Worm (Caenorhabditis elegans) whole organism, L1 larva: ENCODE data around the gene tre-5.

ENCODE experiments used
- C04F5.9 ChIP-seq: sonication (generic microtip); optimal IDR thresholded peaks from 2 replicates; lab custom pipeline; 2016; ENCODE audit warnings: missing genetic modification characterization, missing compliant biosample characterization
- C16A3.4 ChIP-seq: fragments of 150-350 bp; optimal IDR thresholded peaks from 2 replicates; lab custom pipeline; 2014; ENCODE audit warnings: missing biosample characterization, missing genetic modification characterization
- C34B4.2 ChIP-seq: sonication (generic microtip); optimal IDR thresholded peaks from 2 replicates; lab custom pipeline; 2017; ENCODE audit warnings: mild to moderate bottlenecking, missing genetic modification characterization, missing compliant biosample characterization
- aha-1 ChIP-seq: fragments of 150-350 bp; optimal IDR thresholded peaks from 2 replicates; lab custom pipeline; 2014; ENCODE audit warnings: missing biosample characterization, missing genetic modification characterization
- alr-1 ChIP-seq: fragments of 200-800 bp; sonication (Bioruptor generic); optimal IDR thresholded peaks from 2 replicates; lab custom pipeline; 2018; ENCODE audit warnings: borderline replicate concordance, mild to moderate bottlenecking, missing genetic modification characterization, missing compliant biosample characterization
- ama-1 ChIP-seq: fragments of 150-350 bp; optimal IDR thresholded peaks from 2 replicates; lab custom pipeline; 2014
- blmp-1 ChIP-seq: fragments of 150-350 bp; optimal IDR thresholded peaks from 2 replicates; lab custom pipeline; 2014; ENCODE audit warnings: missing biosample characterization, missing genetic modification characterization
- ceh-63 ChIP-seq: fragments of 200-800 bp; sonication (Bioruptor generic); optimal IDR thresholded peaks from 2 replicates; lab custom pipeline; 2018; ENCODE audit warnings: mild to moderate bottlenecking, missing genetic modification characterization, missing compliant biosample characterization
- ceh-82 ChIP-seq, 3 experiments: fragments of 150-350 bp in 1 of 3; sonication (generic microtip) in 2 of 3; optimal IDR thresholded peaks; 2 replicates each; lab custom pipeline; 2014 to 2017; ENCODE audit warnings: missing biosample characterization in 3 of 3, missing genetic modification characterization in 3 of 3
- efl-3 ChIP-seq: fragments of 200-800 bp; sonication (Bioruptor generic); optimal IDR thresholded peaks from 2 replicates; lab custom pipeline; 2018; ENCODE audit warnings: mild to moderate bottlenecking, missing genetic modification characterization, missing compliant biosample characterization
- elt-2 ChIP-seq: sonication (generic microtip); optimal IDR thresholded peaks from 2 replicates; lab custom pipeline; 2016; ENCODE audit warnings: missing genetic modification characterization, mild to moderate bottlenecking, inconsistent platforms, missing compliant biosample characterization, missing genetic modification reagents
- elt-3 ChIP-seq, 6 experiments: fragments of 150-350 bp in 1 of 6; sonication (generic microtip); optimal IDR thresholded peaks; 2 replicates each; lab custom pipeline; 2017 to 2018; ENCODE audit warnings: missing biosample characterization in 6 of 6, missing genetic modification characterization in 6 of 6, inconsistent platforms in 1 of 6
- ets-5 ChIP-seq: fragments of 200-800 bp; sonication (Bioruptor generic); IDR thresholded peaks from 2 replicates; pipeline ENCODE4 v1.3.6; 2022; ENCODE audit warnings: missing genetic modification characterization, missing compliant biosample characterization
- fkh-4 ChIP-seq: sonication (generic microtip); optimal IDR thresholded peaks from 2 replicates; lab custom pipeline; 2016; ENCODE audit warnings: missing compliant biosample characterization, missing genetic modification characterization, borderline replicate concordance
- fkh-8 ChIP-seq: sonication (generic microtip); optimal IDR thresholded peaks from 2 replicates; lab custom pipeline; 2016; ENCODE audit warnings: mild to moderate bottlenecking, missing genetic modification characterization, missing compliant biosample characterization
- grh-1 ChIP-seq: fragments of 200-800 bp; sonication (Bioruptor generic); IDR thresholded peaks from 2 replicates; pipeline ENCODE4 v1.3.6; 2022; ENCODE audit warnings: missing genetic modification reagents, missing genetic modification characterization, missing compliant biosample characterization
- hlh-4 ChIP-seq: sonication (generic microtip); optimal IDR thresholded peaks from 2 replicates; lab custom pipeline; 2016; ENCODE audit warnings: mild to moderate bottlenecking, missing genetic modification characterization, missing compliant biosample characterization
- hpl-2 ChIP-seq: fragments of 150-350 bp; optimal IDR thresholded peaks from 2 replicates; lab custom pipeline; 2014; ENCODE audit warnings: missing biosample characterization, missing genetic modification reagents, missing genetic modification characterization
- irx-1 ChIP-seq: sonication (generic microtip); optimal IDR thresholded peaks from 2 replicates; lab custom pipeline; 2016; ENCODE audit warnings: missing genetic modification characterization, missing compliant biosample characterization
- lin-13 ChIP-seq: fragments of 150-350 bp; optimal IDR thresholded peaks from 2 replicates; lab custom pipeline; 2014; ENCODE audit warnings: missing biosample characterization, missing genetic modification reagents, missing genetic modification characterization
- lin-35 ChIP-seq, 2 experiments: fragments of 150-350 bp; optimal IDR thresholded peaks; 2 replicates each; lab custom pipeline; 2014; ENCODE audit warnings: missing biosample characterization in 2 of 2, missing genetic modification characterization in 2 of 2, missing genetic modification reagents in 2 of 2
- lsy-2 ChIP-seq, 2 experiments: fragments of 150-350 bp; optimal IDR thresholded peaks; 2 replicates each; lab custom pipeline; 2014; ENCODE audit warnings: missing biosample characterization in 2 of 2, missing genetic modification characterization in 2 of 2
- mdl-1 ChIP-seq, 2 experiments: fragments of 150-350 bp; optimal IDR thresholded peaks; 2 replicates each; lab custom pipeline; 2014 to 2017; ENCODE audit warnings: missing biosample characterization in 2 of 2, missing genetic modification characterization in 2 of 2, inconsistent platforms in 1 of 2
- mef-2 ChIP-seq: fragments of 150-350 bp; optimal IDR thresholded peaks from 2 replicates; lab custom pipeline; 2014; ENCODE audit warnings: missing biosample characterization, missing genetic modification characterization
- nhr-237 ChIP-seq: fragments of 150-350 bp; optimal IDR thresholded peaks from 2 replicates; lab custom pipeline; 2014; ENCODE audit warnings: missing biosample characterization, missing genetic modification characterization
- nhr-47 ChIP-seq: sonication (generic microtip); optimal IDR thresholded peaks from 2 replicates; lab custom pipeline; 2016; ENCODE audit warnings: mild to moderate bottlenecking, missing genetic modification characterization, moderate library complexity, missing compliant biosample characterization
- nhr-77 ChIP-seq: fragments of 150-350 bp; optimal IDR thresholded peaks from 2 replicates; lab custom pipeline; 2014; ENCODE audit warnings: missing biosample characterization, missing genetic modification characterization
- nhr-85 ChIP-seq: sonication (generic microtip); peaks from one replicate; lab custom pipeline; 2016; ENCODE audit warnings: missing genetic modification characterization, inconsistent platforms, missing compliant biosample characterization
- pax-3 ChIP-seq: fragments of 200-800 bp; sonication (Bioruptor generic); optimal IDR thresholded peaks from 2 replicates; lab custom pipeline; 2018; ENCODE audit warnings: mild to moderate bottlenecking, missing genetic modification characterization, moderate library complexity, missing compliant biosample characterization
- pqm-1 ChIP-seq: sonication (generic microtip); optimal IDR thresholded peaks from 3 replicates; lab custom pipeline; 2017; ENCODE audit warnings: missing biosample characterization, missing genetic modification characterization
- rnt-1 ChIP-seq: sonication (generic microtip); optimal IDR thresholded peaks from 2 replicates; lab custom pipeline; 2016; ENCODE audit warnings: mild to moderate bottlenecking, missing genetic modification characterization, moderate library complexity, missing compliant biosample characterization
- skn-1 ChIP-seq: fragments of 150-350 bp; optimal IDR thresholded peaks from 2 replicates; lab custom pipeline; 2014; ENCODE audit warnings: missing biosample characterization, missing genetic modification characterization
- snu-23 ChIP-seq: sonication (generic microtip); optimal IDR thresholded peaks from 2 replicates; lab custom pipeline; 2016; ENCODE audit warnings: missing genetic modification characterization, missing compliant biosample characterization
- tbx-2 ChIP-seq: sonication (generic microtip); optimal IDR thresholded peaks from 2 replicates; lab custom pipeline; 2016; ENCODE audit warnings: missing genetic modification characterization, missing compliant biosample characterization
- unc-30 ChIP-seq: sonication (generic microtip); optimal IDR thresholded peaks from 2 replicates; lab custom pipeline; 2017; ENCODE audit warnings: missing biosample characterization, missing genetic modification characterization
- zag-1 ChIP-seq: fragments of 150-350 bp; optimal IDR thresholded peaks from 2 replicates; lab custom pipeline; 2014; ENCODE audit warnings: missing biosample characterization, missing genetic modification characterization
- ztf-4 ChIP-seq: fragments of 150-350 bp; optimal IDR thresholded peaks from 2 replicates; lab custom pipeline; 2014; ENCODE audit warnings: missing biosample characterization, missing genetic modification characterization

The tre-5 gene

ce11 chrII:18787-19186 is 36.3 kb downstream of the tre-5 start (continued):
- TF ChIP-seq C34B4.2 (tag; lab: Kevin White, UChicago): no peak
- TF ChIP-seq elt-3 (tag; optimal IDR thresholded peaks at IDR 0.05; lab: Kevin White, UChicago): peak in 2 of 6 experiments; percentile 43 to 45

- TF ChIP-seq nhr-47 (tag; lab: Kevin White, UChicago) (no peak), zag-1 (tag; lab: Kevin White, UChicago) (no peak), blmp-1 (tag; lab: Kevin White, UChicago) (no peak), alr-1 (tag; lab: Kevin White, UChicago) (no peak), ama-1 (no peak), ceh-82 (tag; optimal IDR thresholded peaks at IDR 0.05; lab: Kevin White, UChicago) (no peak), elt-2 (no peak), hlh-4 (tag; lab: Kevin White, UChicago) (no peak), C04F5.9 (tag; lab: Kevin White, UChicago) (no peak), fkh-4 (tag; lab: Kevin White, UChicago) (no peak), unc-30 (tag; lab: Kevin White, UChicago) (no peak)
- TF ChIP-seq, all 84 proteins: peak for 0
These were observed 42.4 kb downstream of the tre-5 start, which contains the start of gene best-3 for ce11 chrII:12685-13084. best-3 (plus strand) TSS chrII:12985.

ce11 chrII:11783-12182 is 43.3 kb downstream of the tre-5 start, which contains the start of gene best-4:
best-4 (minus strand) TSS chrII:11883.
- TF ChIP-seq lin-35 (GFP tag; optimal IDR thresholded peaks at IDR 0.05; lab: Kevin White, UChicago) (no peak), lsy-2 (tag; optimal IDR thresholded peaks at IDR 0.05; lab: Kevin White, UChicago) (no peak), nhr-77 (tag; lab: Kevin White, UChicago) (no peak), blmp-1 (tag; lab: Kevin White, UChicago) (no peak), snu-23 (no peak), pax-3 (tag; lab: Kevin White, UChicago) (no peak), elt-3 (tag; optimal IDR thresholded peaks at IDR 0.05; lab: Kevin White, UChicago) (no peak), lin-13 (GFP tag; lab: Kevin White, UChicago) (no peak), hlh-4 (tag; lab: Kevin White, UChicago) (no peak), mef-2 (tag; lab: Kevin White, UChicago) (no peak), elt-2 (no peak), aha-1 (tag; lab: Kevin White, UChicago) (no peak), ztf-4 (no peak), nhr-85 (tag; lab: Kevin White, UChicago) (no peak), irx-1 (tag; lab: Kevin White, UChicago) (no peak), fkh-8 (tag; lab: Kevin White, UChicago) (no peak), mdl-1 (tag; optimal IDR thresholded peaks at IDR 0.05; lab: Kevin White, UChicago) (no peak)
- TF ChIP-seq, all 84 proteins: peak for 0

- TF ChIP-seq C16A3.4 (tag; lab: Kevin White, UChicago): no peak
- no peak for TF ChIP-seq ets-5 (GFP tag; lab: Robert Waterston, UW)
- TF ChIP-seq lin-13 (GFP tag; lab: Kevin White, UChicago): no peak
- no peak for TF ChIP-seq unc-30 (tag; lab: Kevin White, UChicago)
- TF ChIP-seq fkh-4 (tag; lab: Kevin White, UChicago): no peak
- TF ChIP-seq hpl-2 (GFP tag; lab: Kevin White, UChicago): no peak
- no peak for TF ChIP-seq ceh-82 (tag; optimal IDR thresholded peaks at IDR 0.05; lab: Kevin White, UChicago)
- TF ChIP-seq pax-3 (tag; lab: Kevin White, UChicago): no peak
- TF ChIP-seq efl-3: no peak
- TF ChIP-seq nhr-237 (tag; lab: Kevin White, UChicago): no peak
- no peak for TF ChIP-seq skn-1 (tag; lab: Kevin White, UChicago)
- TF ChIP-seq pqm-1: no peak
- TF ChIP-seq alr-1 (tag; lab: Kevin White, UChicago): no peak
- no peak for TF ChIP-seq fkh-8 (tag; lab: Kevin White, UChicago)
- TF ChIP-seq ceh-63 (GFP tag; lab: Kevin White, UChicago): no peak
- no peak for TF ChIP-seq grh-1 (GFP tag; lab: Robert Waterston, UW)
- TF ChIP-seq rnt-1 (tag; lab: Kevin White, UChicago): no peak
- TF ChIP-seq tbx-2 (tag; lab: Kevin White, UChicago): no peak
These were observed 46.9 kb downstream of the tre-5 start for ce11 chrII:8212-8611.
